Fruit fly (Drosophila melanogaster): Measurements from ENCODE around the gene Gapvd1.

Gene Gapvd1

dm6 chrX:11340719-11341322 lies 15.6 kb downstream of the Gapvd1 start (continued):
- no peak for TF ChIP-seq CG31365 (tag; optimal IDR thresholded peaks at IDR 0.05)
- no peak for TF ChIP-seq Nf-YC (tag; optimal IDR thresholded peaks at IDR 0.05)
- no peak for TF ChIP-seq CG15269 (tag; optimal IDR thresholded peaks at IDR 0.05)
- no peak for TF ChIP-seq Elba2 (GFP tag; optimal IDR thresholded peaks at IDR 0.05)
- no peak for TF ChIP-seq NK7.1 (GFP tag; optimal IDR thresholded peaks at IDR 0.05)
- no peak for TF ChIP-seq nerfin-2 (GFP tag; IDR thresholded peaks at IDR 0.05; ENCODE audit: partially characterized antibody)
- no peak for TF ChIP-seq CG4820 (GFP tag; optimal IDR thresholded peaks at IDR 0.05)
- no peak for TF ChIP-seq da (GFP tag; optimal IDR thresholded peaks at IDR 0.05)
- TF ChIP-seq CG6683 (GFP tag; optimal IDR thresholded peaks at IDR 0.05) = no peak
- no peak for TF ChIP-seq Atf3 (GFP tag; optimal IDR thresholded peaks at IDR 0.05)
- peak; percentile 1 for TF ChIP-seq dm (GFP tag; optimal IDR thresholded peaks at IDR 0.05)
- TF ChIP-seq sob (GFP tag; IDR thresholded peaks at IDR 0.05) = no peak
- TF ChIP-seq nmo (GFP tag; optimal IDR thresholded peaks at IDR 0.05) = peak; percentile 7
- no peak for TF ChIP-seq Usf (GFP tag; optimal IDR thresholded peaks at IDR 0.05)
- peak; percentile 84 for TF ChIP-seq Sry-β (GFP tag; optimal IDR thresholded peaks at IDR 0.05)
- TF ChIP-seq CG15011 (GFP tag; optimal IDR thresholded peaks at IDR 0.05) = no peak
- no peak for TF ChIP-seq pb (GFP tag; optimal IDR thresholded peaks at IDR 0.05)
- TF ChIP-seq seq (GFP tag; IDR thresholded peaks at IDR 0.05) = 0 out of 2 replicates have a peak, but pooled peaks have one; percentile 16
- TF ChIP-seq ash1 (GFP tag; optimal IDR thresholded peaks at IDR 0.05) = no peak
- no peak for TF ChIP-seq Rx (GFP tag; IDR thresholded peaks at IDR 0.05)
- no peak for TF ChIP-seq CG17328 (GFP tag; IDR thresholded peaks at IDR 0.05)
- peak; percentile 32 for TF ChIP-seq CG2678 (tag; optimal IDR thresholded peaks at IDR 0.05)
- TF ChIP-seq Chrac-16 (GFP tag; optimal IDR thresholded peaks at IDR 0.05) = peak; percentile 9
- TF ChIP-seq lola (GFP tag; optimal IDR thresholded peaks at IDR 0.05) = peak in 1 of 3 experiments; percentile 15
- TF ChIP-seq Hr51 (GFP tag; optimal IDR thresholded peaks at IDR 0.05) = peak in 1 of 2 experiments; percentile 13
- peak; percentile 43 for TF ChIP-seq gem (tag; optimal IDR thresholded peaks at IDR 0.05)
- no peak for TF ChIP-seq CG1647 (GFP tag; optimal IDR thresholded peaks at IDR 0.05)
- no peak for TF ChIP-seq cwo (GFP tag; optimal IDR thresholded peaks at IDR 0.05)
- TF ChIP-seq CG42726 (GFP tag; IDR thresholded peaks at IDR 0.05; ENCODE audit: partially characterized antibody) = no peak
- TF ChIP-seq CG12769 (tag; optimal IDR thresholded peaks at IDR 0.05) = peak; percentile 61
- TF ChIP-seq ranshi (GFP tag; IDR thresholded peaks at IDR 0.05) = peak; percentile 12; the same call in 1 of the 2 replicates
- peak; percentile 9 for TF ChIP-seq PHDP (tag; optimal IDR thresholded peaks at IDR 0.05)
- TF ChIP-seq Adf1 (GFP tag; IDR thresholded peaks at IDR 0.05) = no peak
- TF ChIP-seq CG3281 (GFP tag; optimal IDR thresholded peaks at IDR 0.05) = peak; percentile 1
- peak; percentile 55 for TF ChIP-seq CG1832 (GFP tag; optimal IDR thresholded peaks at IDR 0.05)
- no peak for TF ChIP-seq CG4282 (GFP tag; optimal IDR thresholded peaks at IDR 0.05)
- no peak for TF ChIP-seq CG4424 (GFP tag; optimal IDR thresholded peaks at IDR 0.05)
- TF ChIP-seq schlank (tag; optimal IDR thresholded peaks at IDR 0.05) = no peak
- TF ChIP-seq CG10366 (GFP tag; IDR thresholded peaks at IDR 0.05) = no peak
- TF ChIP-seq CG34422 (GFP tag; IDR thresholded peaks at IDR 0.05) = no peak
- TF ChIP-seq NFAT (GFP tag; IDR thresholded peaks at IDR 0.05) = no peak
- TF ChIP-seq jigr1 (GFP tag; IDR thresholded peaks at IDR 0.05) = no peak
- peak; percentile 7 for TF ChIP-seq pros (GFP tag; optimal IDR thresholded peaks at IDR 0.05)
- TF ChIP-seq mld (GFP tag; IDR thresholded peaks at IDR 0.05; ENCODE audit: partially characterized antibody) = no peak
- no peak for TF ChIP-seq CG9817 (tag; optimal IDR thresholded peaks at IDR 0.05)
- no peak for TF ChIP-seq ssp (GFP tag; IDR thresholded peaks at IDR 0.05)
- peak; percentile 7 for TF ChIP-seq CG12659 (GFP tag; optimal IDR thresholded peaks at IDR 0.05)
- no peak for TF ChIP-seq CG2116 (GFP tag; optimal IDR thresholded peaks at IDR 0.05)
- no peak for TF ChIP-seq CG10209 (GFP tag; optimal IDR thresholded peaks at IDR 0.05)
- no peak for TF ChIP-seq ftz-f1 (GFP tag; optimal IDR thresholded peaks at IDR 0.05)

Measured in whole organism, embryonic.